1 fruit fly cellular context compared by ENCODE assay signal in the genomic region with DNA sequence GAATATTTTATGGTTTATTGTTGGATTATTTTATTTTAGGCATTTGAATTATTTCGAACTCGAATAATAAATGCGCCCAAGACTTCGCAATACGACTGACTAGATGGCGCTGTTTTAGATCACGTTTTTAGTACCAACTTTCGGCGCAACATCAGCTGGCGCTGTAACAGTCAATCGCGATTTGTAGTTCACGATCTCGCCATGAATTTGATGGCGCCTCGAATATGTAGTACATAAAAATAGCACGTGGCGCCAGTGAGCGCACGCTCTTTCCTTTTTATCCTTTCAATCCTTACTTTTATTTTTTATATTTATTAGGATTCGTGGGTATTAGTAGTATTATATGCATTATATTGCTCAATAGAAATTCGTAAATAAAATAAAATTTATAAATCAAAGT.
TF ChIP-seq lines count a peak whose summit lies in the region.

No protein-coding gene starts in this region.

TF ChIP-seq in whole organism, embryonic, 481 proteins besides CTCF, POLR2A, EP300 and RAD21 (continued from another document and continues in another):
- peak; percentile 55 for TF ChIP-seq ind (GFP tag; optimal IDR thresholded peaks at IDR 0.05; lab: Kevin White, UChicago)
- TF ChIP-seq CG9609 (GFP tag; optimal IDR thresholded peaks at IDR 0.05; lab: Kevin White, UChicago) = peak; percentile 75
- TF ChIP-seq ttk (GFP tag; IDR thresholded peaks at IDR 0.05; lab: Robert Waterston, UW) = peak; percentile 71; the same call in 1 of the 2 replicates
- peak; percentile 31 for TF ChIP-seq Ssrp (tag; optimal IDR thresholded peaks at IDR 0.05; lab: Kevin White, UChicago)
- peak; percentile 38 for TF ChIP-seq fd3F (GFP tag; optimal IDR thresholded peaks at IDR 0.05; lab: Kevin White, UChicago)
- peak; percentile 73 for TF ChIP-seq grn (GFP tag; optimal IDR thresholded peaks at IDR 0.05; lab: Kevin White, UChicago)
- peak; percentile 73 for TF ChIP-seq CG15269 (tag; optimal IDR thresholded peaks at IDR 0.05; lab: Kevin White, UChicago)
- peak; percentile 78 for TF ChIP-seq az2 (GFP tag; optimal IDR thresholded peaks at IDR 0.05; lab: Kevin White, UChicago)
- peak; percentile 18; the same call in 1 of the 2 replicates for TF ChIP-seq gt (GFP tag; IDR thresholded peaks at IDR 0.05; lab: Robert Waterston, UW)
- no peak for TF ChIP-seq CG1647 (GFP tag; optimal IDR thresholded peaks at IDR 0.05; lab: Kevin White, UChicago)
- peak; percentile 54; the same call in 2 of the 3 replicates for TF ChIP-seq CG17361 (GFP tag; IDR thresholded peaks at IDR 0.05; lab: Robert Waterston, UW)
- peak; percentile 39 for TF ChIP-seq Six4 (GFP tag; optimal IDR thresholded peaks at IDR 0.05; lab: Kevin White, UChicago)
- TF ChIP-seq gsb-n (tag; optimal IDR thresholded peaks at IDR 0.05; lab: Kevin White, UChicago) = peak; percentile 43
- no peak for TF ChIP-seq run (tag; optimal IDR thresholded peaks at IDR 0.05; lab: Kevin White, UChicago)
- no peak for TF ChIP-seq tna (GFP tag; IDR thresholded peaks at IDR 0.05; lab: Robert Waterston, UW; ENCODE audit: partially characterized antibody)
- peak; percentile 59 for TF ChIP-seq sug (tag; optimal IDR thresholded peaks at IDR 0.05; lab: Kevin White, UChicago)
- TF ChIP-seq D19B (GFP tag; optimal IDR thresholded peaks at IDR 0.05; lab: Kevin White, UChicago) = no peak
- TF ChIP-seq Lim3 (GFP tag; IDR thresholded peaks at IDR 0.05; lab: Robert Waterston, UW) = no peak
- peak; percentile 83 for TF ChIP-seq CG8290 (GFP tag; optimal IDR thresholded peaks at IDR 0.05; lab: Kevin White, UChicago)
- peak; percentile 28 to 82 for TF ChIP-seq CG8290 (tag; optimal IDR thresholded peaks at IDR 0.05; lab: Kevin White, UChicago)
- peak; percentile 11 for TF ChIP-seq cwo (GFP tag; optimal IDR thresholded peaks at IDR 0.05; lab: Kevin White, UChicago)
- peak; percentile 49; the same call in 1 of the 2 replicates for TF ChIP-seq CG7372 (GFP tag; IDR thresholded peaks at IDR 0.05; lab: Robert Waterston, UW)
- TF ChIP-seq eyg (GFP tag; optimal IDR thresholded peaks at IDR 0.05; lab: Kevin White, UChicago) = no peak
- TF ChIP-seq zen2 (GFP tag; IDR thresholded peaks at IDR 0.05; lab: Robert Waterston, UW; ENCODE audit: partially characterized antibody) = no peak
- peak; percentile 28 for TF ChIP-seq CG4820 (GFP tag; optimal IDR thresholded peaks at IDR 0.05; lab: Kevin White, UChicago)
- TF ChIP-seq pan (optimal IDR thresholded peaks at IDR 0.05; lab: Kevin White, UChicago) = no peak
- peak in 1 of 2 experiments; percentile 83 for TF ChIP-seq pan (GFP tag; optimal IDR thresholded peaks at IDR 0.05 in 1 of 2, IDR thresholded peaks at IDR 0.05 in 1 of 2)
- TF ChIP-seq CG8765 (GFP tag; IDR thresholded peaks at IDR 0.05; lab: Robert Waterston, UW) = peak; percentile 53
- TF ChIP-seq row (GFP tag; IDR thresholded peaks at IDR 0.05; lab: Robert Waterston, UW) = peak; percentile 52
- peak; percentile 52 for TF ChIP-seq zen (tag; optimal IDR thresholded peaks at IDR 0.05; lab: Kevin White, UChicago)
- peak; percentile 79 for TF ChIP-seq bowl (GFP tag; IDR thresholded peaks at IDR 0.05; lab: Robert Waterston, UW)
- peak; percentile 78 for TF ChIP-seq tin (GFP tag; optimal IDR thresholded peaks at IDR 0.05; lab: Kevin White, UChicago)
- peak; percentile 69; the same call in 2 of the 3 replicates for TF ChIP-seq CG2889 (GFP tag; IDR thresholded peaks at IDR 0.05; lab: Robert Waterston, UW)
- no peak for TF ChIP-seq hth (optimal IDR thresholded peaks at IDR 0.05; lab: Kevin White, UChicago)
- no peak for TF ChIP-seq ftz-f1 (GFP tag; optimal IDR thresholded peaks at IDR 0.05; lab: Kevin White, UChicago)
- TF ChIP-seq CG13123 (GFP tag; optimal IDR thresholded peaks at IDR 0.05; lab: Kevin White, UChicago) = no peak
- peak; percentile 61 for TF ChIP-seq nmo (GFP tag; optimal IDR thresholded peaks at IDR 0.05; lab: Kevin White, UChicago)
- no peak for TF ChIP-seq cas (GFP tag; IDR thresholded peaks at IDR 0.05; lab: Robert Waterston, UW)
- peak; percentile 62 for TF ChIP-seq ewg (GFP tag; optimal IDR thresholded peaks at IDR 0.05; lab: Kevin White, UChicago)
- TF ChIP-seq kay (GFP tag; optimal IDR thresholded peaks at IDR 0.05; lab: Kevin White, UChicago) = peak; percentile 41
- TF ChIP-seq crp (GFP tag; optimal IDR thresholded peaks at IDR 0.05; lab: Kevin White, UChicago) = peak in 1 of 2 experiments; percentile 6
- TF ChIP-seq CG2116 (GFP tag; optimal IDR thresholded peaks at IDR 0.05; lab: Kevin White, UChicago) = peak; percentile 35
- TF ChIP-seq CG5180 (GFP tag; optimal IDR thresholded peaks at IDR 0.05; lab: Kevin White, UChicago) = no peak
- no peak for TF ChIP-seq Dfd (GFP tag; optimal IDR thresholded peaks at IDR 0.05; lab: Kevin White, UChicago)
- peak; percentile 71 for TF ChIP-seq ssp (GFP tag; IDR thresholded peaks at IDR 0.05; lab: Robert Waterston, UW)
- TF ChIP-seq vfl (GFP tag; optimal IDR thresholded peaks at IDR 0.05; lab: Kevin White, UChicago) = peak; percentile 4
- peak; percentile 66 for TF ChIP-seq CG33557 (GFP tag; optimal IDR thresholded peaks at IDR 0.05; lab: Kevin White, UChicago)
- TF ChIP-seq HLH54F (GFP tag; optimal IDR thresholded peaks at IDR 0.05; lab: Kevin White, UChicago) = peak; percentile 45
- TF ChIP-seq sqz (GFP tag; optimal IDR thresholded peaks at IDR 0.05; lab: Kevin White, UChicago) = no peak
- TF ChIP-seq CG8944 (GFP tag; optimal IDR thresholded peaks at IDR 0.05; lab: Kevin White, UChicago) = peak; percentile 81
- TF ChIP-seq slbo (GFP tag; IDR thresholded peaks at IDR 0.05; lab: Robert Waterston, UW) = peak; percentile 92
- TF ChIP-seq lov (optimal IDR thresholded peaks at IDR 0.05; lab: Kevin White, UChicago) = no peak
- TF ChIP-seq lov (GFP tag; IDR thresholded peaks at IDR 0.05; lab: Robert Waterston, UW) = peak; percentile 70; the same call in 1 of the 3 replicates
- peak; percentile 77 for TF ChIP-seq CG30431 (GFP tag; optimal IDR thresholded peaks at IDR 0.05; lab: Kevin White, UChicago)
- TF ChIP-seq CG10565 (GFP tag; optimal IDR thresholded peaks at IDR 0.05; lab: Kevin White, UChicago) = no peak
- TF ChIP-seq sr (GFP tag; IDR thresholded peaks at IDR 0.05; lab: Robert Waterston, UW) = peak; percentile 63
- peak; percentile 61 for TF ChIP-seq CG33213 (GFP tag; optimal IDR thresholded peaks at IDR 0.05; lab: Kevin White, UChicago)
- no peak for TF ChIP-seq Trl (optimal IDR thresholded peaks at IDR 0.05; lab: Kevin White, UChicago)
- peak; percentile 73 for TF ChIP-seq Trl (GFP tag; optimal IDR thresholded peaks at IDR 0.05; lab: Kevin White, UChicago)
- peak; percentile 78 for TF ChIP-seq slp2 (GFP tag; optimal IDR thresholded peaks at IDR 0.05; lab: Kevin White, UChicago)
- peak in 1 of 2 experiments; percentile 40 for TF ChIP-seq insv (GFP tag; optimal IDR thresholded peaks at IDR 0.05; lab: Kevin White, UChicago)
- TF ChIP-seq HHEX (GFP tag; optimal IDR thresholded peaks at IDR 0.05; lab: Kevin White, UChicago) = peak; percentile 53
- peak; percentile 29 for TF ChIP-seq gro (GFP tag; optimal IDR thresholded peaks at IDR 0.05; lab: Kevin White, UChicago)
- peak; percentile 69 to 70 for TF ChIP-seq dpn (GFP tag; optimal IDR thresholded peaks at IDR 0.05; lab: Kevin White, UChicago)
- TF ChIP-seq Dip3 (GFP tag; optimal IDR thresholded peaks at IDR 0.05; lab: Kevin White, UChicago) = peak; percentile 19
- TF ChIP-seq ash1 (GFP tag; optimal IDR thresholded peaks at IDR 0.05; lab: Kevin White, UChicago) = no peak
- no peak for TF ChIP-seq bigmax (GFP tag; optimal IDR thresholded peaks at IDR 0.05; lab: Kevin White, UChicago)
- TF ChIP-seq H15 (GFP tag; IDR thresholded peaks at IDR 0.05; lab: Robert Waterston, UW) = peak; percentile 88
- peak; percentile 55 for TF ChIP-seq org-1 (GFP tag; optimal IDR thresholded peaks at IDR 0.05; lab: Kevin White, UChicago)
- TF ChIP-seq Hr51 (GFP tag; optimal IDR thresholded peaks at IDR 0.05; lab: Kevin White, UChicago) = peak; percentile 62 to 75
- no peak for TF ChIP-seq cad (GFP tag; optimal IDR thresholded peaks at IDR 0.05; lab: Kevin White, UChicago)
- peak; percentile 68 for TF ChIP-seq tio (GFP tag; optimal IDR thresholded peaks at IDR 0.05; lab: Kevin White, UChicago)
- TF ChIP-seq CG11456 (GFP tag; IDR thresholded peaks at IDR 0.05; lab: Robert Waterston, UW) = peak; percentile 99
- no peak for TF ChIP-seq Eip74EF (GFP tag; optimal IDR thresholded peaks at IDR 0.05; lab: Kevin White, UChicago)
- TF ChIP-seq Nf-YC (tag; optimal IDR thresholded peaks at IDR 0.05; lab: Kevin White, UChicago) = peak; percentile 37
- TF ChIP-seq HLH3B (GFP tag; IDR thresholded peaks at IDR 0.05; lab: Robert Waterston, UW) = peak; percentile 66
- no peak for TF ChIP-seq btn (GFP tag; optimal IDR thresholded peaks at IDR 0.05; lab: Kevin White, UChicago)
- peak; percentile 61; the same call in 1 of the 3 replicates for TF ChIP-seq CG11093 (GFP tag; IDR thresholded peaks at IDR 0.05; lab: Robert Waterston, UW)
- no peak for TF ChIP-seq yki (optimal IDR thresholded peaks at IDR 0.05; lab: Kevin White, UChicago)
- TF ChIP-seq lbe (GFP tag; optimal IDR thresholded peaks at IDR 0.05; lab: Kevin White, UChicago) = peak; percentile 9
- peak; percentile 40 for TF ChIP-seq CG10979 (tag; optimal IDR thresholded peaks at IDR 0.05; lab: Kevin White, UChicago)
- no peak for TF ChIP-seq CG17186 (GFP tag; optimal IDR thresholded peaks at IDR 0.05; lab: Kevin White, UChicago)
- TF ChIP-seq Adf1 (GFP tag; IDR thresholded peaks at IDR 0.05; lab: Robert Waterston, UW) = 0 out of 2 replicates have a peak, but pooled peaks have one; percentile 26
- TF ChIP-seq sisA (GFP tag; IDR thresholded peaks at IDR 0.05; lab: Robert Waterston, UW) = peak; percentile 86
- no peak for TF ChIP-seq CG18011 (GFP tag; optimal IDR thresholded peaks at IDR 0.05; lab: Kevin White, UChicago)
- peak; percentile 22 for TF ChIP-seq CG7271 (tag; optimal IDR thresholded peaks at IDR 0.05; lab: Kevin White, UChicago)
- peak; percentile 86 for TF ChIP-seq CG17328 (GFP tag; IDR thresholded peaks at IDR 0.05; lab: Robert Waterston, UW)
- TF ChIP-seq Elba2 (GFP tag; optimal IDR thresholded peaks at IDR 0.05; lab: Kevin White, UChicago) = peak; percentile 38
- peak; percentile 56; the same call in 1 of the 2 replicates for TF ChIP-seq sim (GFP tag; IDR thresholded peaks at IDR 0.05; lab: Robert Waterston, UW)
- peak; percentile 75 for TF ChIP-seq CG5245 (GFP tag; optimal IDR thresholded peaks at IDR 0.05; lab: Kevin White, UChicago)
- TF ChIP-seq phol (tag; optimal IDR thresholded peaks at IDR 0.05; lab: Kevin White, UChicago) = peak; percentile 44
- TF ChIP-seq CG3407 (GFP tag; optimal IDR thresholded peaks at IDR 0.05; lab: Kevin White, UChicago) = peak; percentile 61
- TF ChIP-seq toy (GFP tag; IDR thresholded peaks at IDR 0.05; lab: Robert Waterston, UW) = no peak
- TF ChIP-seq Max (GFP tag; optimal IDR thresholded peaks at IDR 0.05; lab: Kevin White, UChicago) = no peak
- no peak; the same call in 1 of the 2 replicates for TF ChIP-seq CG43689 (GFP tag; IDR thresholded peaks at IDR 0.05; lab: Robert Waterston, UW)
- no peak for TF ChIP-seq unc-4 (GFP tag; IDR thresholded peaks at IDR 0.05; lab: Robert Waterston, UW; ENCODE audit: partially characterized antibody)
- TF ChIP-seq pita (GFP tag; optimal IDR thresholded peaks at IDR 0.05; lab: Kevin White, UChicago) = peak; percentile 34
- TF ChIP-seq CG2202 (tag; optimal IDR thresholded peaks at IDR 0.05; lab: Kevin White, UChicago) = peak; percentile 50
- peak; percentile 86 for TF ChIP-seq Awh (GFP tag; IDR thresholded peaks at IDR 0.05; lab: Robert Waterston, UW)
- peak; percentile 22 for TF ChIP-seq gcm2 (GFP tag; optimal IDR thresholded peaks at IDR 0.05; lab: Kevin White, UChicago)
- no peak for TF ChIP-seq CG12071 (GFP tag; optimal IDR thresholded peaks at IDR 0.05; lab: Kevin White, UChicago)
- TF ChIP-seq HLH4C (GFP tag; IDR thresholded peaks at IDR 0.05; lab: Robert Waterston, UW; ENCODE audit: partially characterized antibody) = no peak
- peak; percentile 85 for TF ChIP-seq Sox102F (GFP tag; optimal IDR thresholded peaks at IDR 0.05; lab: Kevin White, UChicago)
- TF ChIP-seq CG10274 (GFP tag; optimal IDR thresholded peaks at IDR 0.05; lab: Kevin White, UChicago) = no peak
- TF ChIP-seq al (GFP tag; IDR thresholded peaks at IDR 0.05; lab: Robert Waterston, UW) = peak; percentile 55; the same call in 1 of the 2 replicates
- TF ChIP-seq CG34224 (GFP tag; IDR thresholded peaks at IDR 0.05; lab: Robert Waterston, UW; ENCODE audit: partially characterized antibody) = no peak
- TF ChIP-seq CG6813 (GFP tag; optimal IDR thresholded peaks at IDR 0.05; lab: Kevin White, UChicago) = no peak
- TF ChIP-seq cg (GFP tag; optimal IDR thresholded peaks at IDR 0.05; lab: Kevin White, UChicago) = no peak
- 0 out of 2 replicates have a peak, but pooled peaks have one; percentile 17 for TF ChIP-seq CG10321 (GFP tag; IDR thresholded peaks at IDR 0.05; lab: Robert Waterston, UW)
- peak; percentile 10 for TF ChIP-seq NK7.1 (GFP tag; optimal IDR thresholded peaks at IDR 0.05; lab: Kevin White, UChicago)
- TF ChIP-seq bsh (GFP tag; optimal IDR thresholded peaks at IDR 0.05; lab: Kevin White, UChicago) = peak in 1 of 2 experiments; percentile 78
- TF ChIP-seq scrt (GFP tag; optimal IDR thresholded peaks at IDR 0.05; lab: Kevin White, UChicago) = no peak
- no peak for TF ChIP-seq Sry-β (GFP tag; optimal IDR thresholded peaks at IDR 0.05; lab: Kevin White, UChicago)
- TF ChIP-seq dmrt99B (tag; optimal IDR thresholded peaks at IDR 0.05; lab: Kevin White, UChicago) = peak; percentile 56
- peak; percentile 26; the same call in 1 of the 3 replicates for TF ChIP-seq so (GFP tag; IDR thresholded peaks at IDR 0.05; lab: Robert Waterston, UW)
- no peak for TF ChIP-seq usp (GFP tag; optimal IDR thresholded peaks at IDR 0.05; lab: Kevin White, UChicago)
- peak; percentile 39; the same call in 1 of the 2 replicates for TF ChIP-seq wdn (GFP tag; IDR thresholded peaks at IDR 0.05; lab: Robert Waterston, UW)
- TF ChIP-seq CG6254 (GFP tag; optimal IDR thresholded peaks at IDR 0.05; lab: Kevin White, UChicago) = no peak
- peak; percentile 36 for TF ChIP-seq fd96Cb (tag; optimal IDR thresholded peaks at IDR 0.05; lab: Kevin White, UChicago)
- peak; percentile 91 for TF ChIP-seq Ptx1 (GFP tag; IDR thresholded peaks at IDR 0.05; lab: Robert Waterston, UW)
- no peak for TF ChIP-seq CG18476 (GFP tag; optimal IDR thresholded peaks at IDR 0.05; lab: Kevin White, UChicago)
- no peak for TF ChIP-seq salm (tag; optimal IDR thresholded peaks at IDR 0.05; lab: Kevin White, UChicago)
- peak; percentile 95 for TF ChIP-seq ci (GFP tag; IDR thresholded peaks at IDR 0.05; lab: Robert Waterston, UW)
- peak; percentile 52 for TF ChIP-seq Drgx (GFP tag; IDR thresholded peaks at IDR 0.05; lab: Robert Waterston, UW)
- TF ChIP-seq Dref (GFP tag; IDR thresholded peaks at IDR 0.05; lab: Robert Waterston, UW) = no peak
- peak; percentile 90 for TF ChIP-seq Lhr (GFP tag; optimal IDR thresholded peaks at IDR 0.05; lab: Kevin White, UChicago)
